Worm (Caenorhabditis elegans) whole organism, L4 larva: ENCODE results near the gene srbc-38.

Experiments
- D1046.2 ChIP-seq: fragments of 200-800 bp; sonication (Bioruptor generic); IDR thresholded peaks from 2 replicates; pipeline ENCODE4 v1.3.6; 2022; ENCODE audit warnings: missing genetic modification characterization, missing compliant biosample characterization
- F10B5.3 ChIP-seq: sonication (generic microtip); optimal IDR thresholded peaks from 2 replicates; lab custom pipeline; 2016; ENCODE audit warnings: mild to moderate bottlenecking, missing genetic modification characterization, missing compliant biosample characterization
- F37D6.2 ChIP-seq: sonication (generic microtip); optimal IDR thresholded peaks from 2 replicates; lab custom pipeline; 2016; ENCODE audit warnings: mild to moderate bottlenecking, missing genetic modification characterization, missing compliant biosample characterization
- F49E8.2 ChIP-seq: sonication (generic microtip); optimal IDR thresholded peaks from 2 replicates; lab custom pipeline; 2016; ENCODE audit warnings: missing compliant biosample characterization, mild to moderate bottlenecking, missing genetic modification characterization, borderline replicate concordance
- R02D3.7 ChIP-seq: fragments of 150-350 bp; sonication (generic microtip); optimal IDR thresholded peaks from 3 replicates; lab custom pipeline; 2014; ENCODE audit warnings: missing biosample characterization, missing genetic modification characterization
- T26A8.4 ChIP-seq: fragments of 200-800 bp; sonication (Bioruptor generic); IDR thresholded peaks from 2 replicates; pipeline ENCODE4 v1.3.6; 2022; ENCODE audit warnings: missing genetic modification characterization, missing compliant biosample characterization
- Y5F2A.4 ChIP-seq: fragments of 200-800 bp; sonication (Bioruptor generic); optimal IDR thresholded peaks from 2 replicates; lab custom pipeline; 2018; ENCODE audit warnings: mild to moderate bottlenecking, missing genetic modification characterization, missing compliant biosample characterization
- Y75B8A.6 ChIP-seq: fragments of 200-800 bp; sonication (Bioruptor generic); IDR thresholded peaks from 2 replicates; pipeline ENCODE4 v1.3.6; 2022; ENCODE audit warnings: missing genetic modification reagents, missing genetic modification characterization, missing compliant biosample characterization
- ZK337.2 ChIP-seq: fragments of 200-800 bp; sonication (Bioruptor generic); IDR thresholded peaks from 2 replicates; pipeline ENCODE4 v1.3.6; 2022; ENCODE audit warnings: missing genetic modification reagents, missing genetic modification characterization, missing compliant biosample characterization
- ceh-28 ChIP-seq: fragments of 150-350 bp; optimal IDR thresholded peaks from 2 replicates; lab custom pipeline; 2014; ENCODE audit warnings: missing biosample characterization, missing genetic modification reagents, missing genetic modification characterization
- ceh-44 ChIP-seq: fragments of 200-800 bp; sonication (Bioruptor generic); IDR thresholded peaks from 2 replicates; pipeline ENCODE4 v1.3.6; 2022; ENCODE audit warnings: missing genetic modification reagents, missing genetic modification characterization, missing compliant biosample characterization
- daf-16 ChIP-seq, 3 experiments: sonication (generic microtip); optimal IDR thresholded peaks; 2 replicates each; lab custom pipeline; 2016 to 2017; ENCODE audit warnings: missing genetic modification characterization in 3 of 3, missing genetic modification reagents in 3 of 3, mild to moderate bottlenecking in 2 of 3, missing compliant biosample characterization in 2 of 3, missing biosample characterization in 1 of 3, moderate library complexity in 1 of 3
- daf-19 ChIP-seq: fragments of 200-800 bp; sonication (Bioruptor generic); conservative IDR thresholded peaks from 2 replicates; pipeline ENCODE4 v1.3.6; 2022; ENCODE audit warnings: missing genetic modification characterization, missing compliant biosample characterization
- daf-8 ChIP-seq: fragments of 200-800 bp; sonication (Bioruptor generic); IDR thresholded peaks from 2 replicates; pipeline ENCODE4 v1.3.6; 2022; ENCODE audit warnings: missing genetic modification characterization, missing compliant biosample characterization
- dmd-6 ChIP-seq: fragments of 200-800 bp; sonication (Bioruptor generic); IDR thresholded peaks from 2 replicates; pipeline ENCODE4 v1.3.6; 2022; ENCODE audit warnings: missing genetic modification reagents, missing genetic modification characterization, missing compliant biosample characterization
- dpl-1 ChIP-seq: fragments of 150-350 bp; optimal IDR thresholded peaks from 2 replicates; lab custom pipeline; 2014; ENCODE audit warnings: missing biosample characterization, missing genetic modification reagents, missing genetic modification characterization
- dve-1 ChIP-seq: sonication (generic microtip); optimal IDR thresholded peaks from 2 replicates; lab custom pipeline; 2017; ENCODE audit warnings: antibody characterized with exemption, mild to moderate bottlenecking, missing genetic modification characterization, missing compliant biosample characterization; ENCODE audit not compliant: insufficient read depth
- egl-27 ChIP-seq: sonication (generic microtip); optimal IDR thresholded peaks from 3 replicates; lab custom pipeline; 2017; ENCODE audit warnings: missing biosample characterization, missing genetic modification reagents, missing genetic modification characterization
- egl-43 ChIP-seq: fragments of 200-800 bp; sonication (Bioruptor generic); IDR thresholded peaks from 2 replicates; pipeline ENCODE4 v1.3.6; 2022; ENCODE audit warnings: missing genetic modification reagents, missing genetic modification characterization, missing compliant biosample characterization
- fos-1 ChIP-seq: fragments of 150-350 bp; optimal IDR thresholded peaks from 2 replicates; lab custom pipeline; 2014; ENCODE audit warnings: missing biosample characterization, missing genetic modification characterization
- gei-8 ChIP-seq: fragments of 200-800 bp; sonication (Bioruptor generic); optimal IDR thresholded peaks from 2 replicates; lab custom pipeline; 2018; ENCODE audit warnings: mild to moderate bottlenecking, missing genetic modification characterization, missing compliant biosample characterization
- hlh-11 ChIP-seq: fragments of 200-800 bp; sonication (Bioruptor generic); optimal IDR thresholded peaks from 2 replicates; lab custom pipeline; 2018; ENCODE audit warnings: mild to moderate bottlenecking, missing genetic modification characterization, missing compliant biosample characterization
- hlh-30 ChIP-seq: sonication (generic microtip); optimal IDR thresholded peaks from 2 replicates; lab custom pipeline; 2017; ENCODE audit warnings: antibody characterized with exemption, mild to moderate bottlenecking, missing genetic modification characterization, missing compliant biosample characterization; ENCODE audit not compliant: insufficient read depth
- lin-13 ChIP-seq: fragments of 150-350 bp; optimal IDR thresholded peaks from 2 replicates; lab custom pipeline; 2014; ENCODE audit warnings: missing biosample characterization, missing genetic modification reagents, missing genetic modification characterization
- lin-15B ChIP-seq: fragments of 150-350 bp; sonication (generic microtip); optimal IDR thresholded peaks from 3 replicates; lab custom pipeline; 2014; ENCODE audit warnings: missing biosample characterization, missing genetic modification characterization
- lin-39 ChIP-seq: fragments of 150-350 bp; optimal IDR thresholded peaks from 2 replicates; lab custom pipeline; 2014; ENCODE audit warnings: missing biosample characterization, missing genetic modification reagents, missing genetic modification characterization
- lsy-2 ChIP-seq, 2 experiments: fragments of 150-350 bp in 1 of 2; sonication (generic microtip) in 1 of 2; optimal IDR thresholded peaks; 2 replicates each; lab custom pipeline; 2014 to 2017; ENCODE audit warnings: missing biosample characterization in 2 of 2, missing genetic modification characterization in 2 of 2
- madf-5 ChIP-seq, 2 experiments: fragments of 200-800 bp; sonication (Bioruptor generic); IDR thresholded peaks; 2 replicates each; pipeline ENCODE4 v1.3.6; 2022; ENCODE audit warnings: missing compliant biosample characterization in 2 of 2, missing genetic modification characterization in 2 of 2
- madf-9 ChIP-seq: fragments of 200-800 bp; sonication (Bioruptor generic); conservative IDR thresholded peaks from 2 replicates; pipeline ENCODE4 v1.3.6; 2022; ENCODE audit warnings: missing genetic modification reagents, missing genetic modification characterization, missing compliant biosample characterization
- mep-1 ChIP-seq: fragments of 150-350 bp; sonication (generic microtip); optimal IDR thresholded peaks from 3 replicates; lab custom pipeline; 2014; ENCODE audit warnings: missing biosample characterization, missing genetic modification characterization
- mes-2 ChIP-seq: sonication (generic microtip); optimal IDR thresholded peaks from 2 replicates; lab custom pipeline; 2016; ENCODE audit warnings: missing genotype, mild to moderate bottlenecking, missing genetic modification characterization, missing compliant biosample characterization; ENCODE audit not compliant: poor library complexity, severe bottlenecking
- mxl-2 ChIP-seq: fragments of 200-800 bp; sonication (Bioruptor generic); conservative IDR thresholded peaks from 2 replicates; pipeline ENCODE4 v1.3.6; 2022; ENCODE audit warnings: missing genetic modification reagents, missing genetic modification characterization, missing compliant biosample characterization
- nhr-10 ChIP-seq: fragments of 150-350 bp; optimal IDR thresholded peaks from 2 replicates; lab custom pipeline; 2014; ENCODE audit warnings: missing biosample characterization, missing genetic modification characterization
- nhr-237 ChIP-seq: sonication (generic microtip); optimal IDR thresholded peaks from 2 replicates; lab custom pipeline; 2017; ENCODE audit warnings: missing biosample characterization, missing genetic modification characterization
- nhr-42 ChIP-seq: fragments of 200-800 bp; sonication (Bioruptor generic); IDR thresholded peaks from 2 replicates; pipeline ENCODE4 v1.3.6; 2022; ENCODE audit warnings: missing genetic modification characterization, missing compliant biosample characterization
- nhr-48 ChIP-seq: sonication (generic microtip); optimal IDR thresholded peaks from 2 replicates; lab custom pipeline; 2016; ENCODE audit warnings: mild to moderate bottlenecking, missing genetic modification characterization, missing compliant biosample characterization
- nhr-76 ChIP-seq: fragments of 150-350 bp; optimal IDR thresholded peaks from 2 replicates; lab custom pipeline; 2014; ENCODE audit warnings: missing biosample characterization, missing genetic modification characterization
- pha-4 ChIP-seq, 2 experiments: fragments of 150-350 bp in 1 of 2; fragments of 200-800 bp in 1 of 2; sonication (Bioruptor generic) in 1 of 2; IDR thresholded peaks in 1 of 2; optimal IDR thresholded peaks in 1 of 2; 2 replicates each; pipeline versions ENCODE4 v1.3.6 to Lab custom; 2014 to 2022; ENCODE audit warnings: missing genetic modification characterization in 2 of 2, missing genetic modification reagents in 2 of 2, missing biosample characterization in 1 of 2, missing compliant biosample characterization in 1 of 2
- php-3 ChIP-seq: fragments of 200-800 bp; sonication (Bioruptor generic); IDR thresholded peaks from 2 replicates; pipeline ENCODE4 v1.3.6; 2022; ENCODE audit warnings: missing genetic modification reagents, missing genetic modification characterization, missing compliant biosample characterization
- pqm-1 ChIP-seq: sonication (generic microtip); optimal IDR thresholded peaks from 2 replicates; lab custom pipeline; 2017; ENCODE audit warnings: missing biosample characterization, missing genetic modification characterization
- saeg-2 ChIP-seq: fragments of 200-800 bp; sonication (Bioruptor generic); IDR thresholded peaks from 2 replicates; pipeline ENCODE4 v1.3.6; 2022; ENCODE audit warnings: missing genetic modification reagents, missing genetic modification characterization, missing compliant biosample characterization
- skn-1 ChIP-seq: fragments of 150-350 bp; optimal IDR thresholded peaks from 2 replicates; lab custom pipeline; 2014; ENCODE audit warnings: missing biosample characterization, missing genetic modification characterization
- tag-97 ChIP-seq: fragments of 200-800 bp; sonication (Bioruptor generic); IDR thresholded peaks from 2 replicates; pipeline ENCODE4 v1.3.6; 2022; ENCODE audit warnings: missing genetic modification characterization, missing compliant biosample characterization
- unc-130 ChIP-seq: sonication (generic microtip); optimal IDR thresholded peaks from 2 replicates; lab custom pipeline; 2016; ENCODE audit warnings: missing genetic modification reagents, missing genetic modification characterization, missing compliant biosample characterization
- unc-62 ChIP-seq, 3 experiments: fragments of 150-350 bp in 1 of 3; sonication (generic microtip); optimal IDR thresholded peaks in 2 of 3; peaks in 1 of 3; 1 replicate in 1 of 3; 2 replicates in 2 of 3; lab custom pipeline; 2014 to 2017; ENCODE audit warnings: missing biosample characterization in 3 of 3, missing genetic modification characterization in 3 of 3, missing genetic modification reagents in 3 of 3, missing genotype in 1 of 3
- zag-1 ChIP-seq: fragments of 150-350 bp; optimal IDR thresholded peaks from 2 replicates; lab custom pipeline; 2014; ENCODE audit warnings: missing biosample characterization, missing genetic modification characterization
- zfp-2 ChIP-seq: sonication (generic microtip); optimal IDR thresholded peaks from 2 replicates; lab custom pipeline; 2016; ENCODE audit warnings: mild to moderate bottlenecking, missing genetic modification characterization, missing compliant biosample characterization
- zip-11 ChIP-seq: fragments of 200-800 bp; sonication (Bioruptor generic); IDR thresholded peaks from 2 replicates; pipeline ENCODE4 v1.3.6; 2022; ENCODE audit warnings: missing genetic modification characterization, missing compliant biosample characterization
- zip-2 ChIP-seq: fragments of 150-350 bp; optimal IDR thresholded peaks from 2 replicates; lab custom pipeline; 2014; ENCODE audit warnings: missing biosample characterization, missing genetic modification characterization
- ztf-11 ChIP-seq: fragments of 150-350 bp; optimal IDR thresholded peaks from 2 replicates; lab custom pipeline; 2014; ENCODE audit warnings: missing biosample characterization, missing genetic modification characterization

The srbc-38 gene

DNA sequence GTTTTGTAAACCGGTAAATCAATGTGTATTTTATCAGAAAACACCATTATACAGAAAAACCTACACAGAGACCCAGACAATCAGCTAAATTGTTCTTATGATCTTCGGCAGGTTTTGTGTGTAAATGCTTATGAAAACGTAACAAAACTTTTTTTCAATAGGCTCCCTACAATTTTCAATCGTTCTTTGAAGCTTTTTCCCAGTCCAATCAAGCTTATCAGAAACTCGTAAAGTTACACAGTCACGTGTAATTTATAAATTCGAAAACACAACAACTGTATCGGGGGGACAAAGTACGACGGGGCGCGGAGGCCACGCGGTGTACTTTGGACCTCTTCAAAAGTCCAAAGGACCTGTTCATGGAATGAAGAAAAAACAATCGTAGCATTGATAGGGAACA lies 23.2 kb downstream of the srbc-38 start (continued):
- no peak for TF ChIP-seq madf-9 (GFP tag; lab: Robert Waterston, UW)
- no peak for TF ChIP-seq dpl-1 (GFP tag; lab: Kevin White, UChicago)
- TF ChIP-seq madf-5 (GFP tag; IDR thresholded peaks at IDR 0.05; lab: Robert Waterston, UW), result no peak
- TF ChIP-seq ztf-11 (tag; lab: Kevin White, UChicago), result no peak
- TF ChIP-seq saeg-2 (GFP tag; lab: Robert Waterston, UW), result no peak
- TF ChIP-seq nhr-76 (tag; lab: Kevin White, UChicago), result no peak
- TF ChIP-seq dve-1, result peak; percentile 89
- TF ChIP-seq ceh-44 (GFP tag; lab: Robert Waterston, UW), result no peak
- TF ChIP-seq lin-39 (tag; lab: Kevin White, UChicago), result no peak
- no peak for TF ChIP-seq zag-1 (tag; lab: Kevin White, UChicago)
- TF ChIP-seq mes-2 (tag; lab: Kevin White, UChicago), result peak; percentile 39
- no peak for TF ChIP-seq D1046.2 (GFP tag; lab: Robert Waterston, UW)
- no peak for TF ChIP-seq lin-15B (tag; lab: Kevin White, UChicago)
- TF ChIP-seq F49E8.2 (tag; lab: Kevin White, UChicago), result no peak
- TF ChIP-seq mep-1 (tag; lab: Kevin White, UChicago), result peak; percentile 78
- no peak for TF ChIP-seq fos-1 (tag; lab: Kevin White, UChicago)
- TF ChIP-seq dmd-6, result peak; percentile 66
- TF ChIP-seq daf-8, result no peak
- TF ChIP-seq gei-8 (GFP tag; lab: Kevin White, UChicago), result peak; percentile 2
- no peak for TF ChIP-seq zip-11 (GFP tag; lab: Robert Waterston, UW)
- no peak for TF ChIP-seq ceh-28 (tag; lab: Kevin White, UChicago)
- no peak for TF ChIP-seq F37D6.2 (tag; lab: Kevin White, UChicago)
- TF ChIP-seq daf-16 (GFP tag; optimal IDR thresholded peaks at IDR 0.05; lab: Kevin White, UChicago), result peak in 1 of 2 experiments; percentile 52
- TF ChIP-seq daf-16 (tag; optimal IDR thresholded peaks at IDR 0.05; lab: Kevin White, UChicago), result peak; percentile 94
- TF ChIP-seq daf-19, result no peak
- TF ChIP-seq ZK337.2, result no peak
- TF ChIP-seq zfp-2 (tag; lab: Kevin White, UChicago), result no peak
- TF ChIP-seq skn-1 (tag; lab: Kevin White, UChicago), result no peak
- peak; percentile 78 for TF ChIP-seq T26A8.4
- TF ChIP-seq php-3 (GFP tag; lab: Robert Waterston, UW), result peak; percentile 93
- no peak for TF ChIP-seq Y75B8A.6 (GFP tag; lab: Robert Waterston, UW)
- no peak for TF ChIP-seq egl-43 (GFP tag; lab: Robert Waterston, UW)
- peak; percentile 61 for TF ChIP-seq nhr-10 (tag; lab: Kevin White, UChicago)
- TF ChIP-seq pqm-1, result no peak
- TF ChIP-seq lsy-2 (tag; optimal IDR thresholded peaks at IDR 0.05; lab: Kevin White, UChicago), result peak in 1 of 2 experiments; percentile 26
- TF ChIP-seq hlh-30 (tag; lab: Kevin White, UChicago), result peak; percentile 89
- TF ChIP-seq lin-13 (GFP tag; lab: Kevin White, UChicago), result peak; percentile 4
- no peak for TF ChIP-seq zip-2 (tag; lab: Kevin White, UChicago)
- 0 out of 2 replicates have a peak, but pooled peaks have one; percentile 4 for TF ChIP-seq nhr-42
- TF ChIP-seq tag-97 (GFP tag; lab: Robert Waterston, UW), result no peak
- TF ChIP-seq unc-62 (GFP tag; optimal IDR thresholded peaks at IDR 0.05 in 1 of 2; lab: Kevin White, UChicago), result peak in 1 of 2 experiments; percentile 60
- TF ChIP-seq unc-62 (tag; optimal IDR thresholded peaks at IDR 0.05; lab: Kevin White, UChicago), result no peak
- TF ChIP-seq unc-130 (GFP tag; lab: Kevin White, UChicago), result no peak
- no peak for TF ChIP-seq F10B5.3 (tag; lab: Kevin White, UChicago)
- TF ChIP-seq pha-4 (GFP tag; IDR thresholded peaks at IDR 0.05; lab: Robert Waterston, UW), result 0 out of 2 replicates have a peak, but pooled peaks have one; percentile 11
- no peak for TF ChIP-seq pha-4 (tag; optimal IDR thresholded peaks at IDR 0.05; lab: Kevin White, UChicago)
- no peak for TF ChIP-seq Y5F2A.4 (GFP tag; lab: Kevin White, UChicago)
- peak; percentile 92 for TF ChIP-seq hlh-11 (tag; lab: Kevin White, UChicago)
- TF ChIP-seq nhr-237, result no peak
- TF ChIP-seq R02D3.7 (tag; lab: Kevin White, UChicago), result no peak
- no peak for TF ChIP-seq mxl-2 (GFP tag; lab: Robert Waterston, UW)
- TF ChIP-seq nhr-48, result peak; percentile 79
- no peak for TF ChIP-seq egl-27 (tag; lab: Kevin White, UChicago)
